Fruit fly (Drosophila melanogaster) whole organism, embryonic: ENCODE data around the gene MSAmiP.

ENCODE experiments used
- CG11560 ChIP-seq: fragments of 200-800 bp; sonication (Bioruptor generic); IDR thresholded peaks from 3 replicates; pipeline ENCODE4 v1.3.6; 2022; ENCODE audit warnings: missing biosample characterization, missing genetic modification characterization
- CG15011 ChIP-seq: fragments of 200-800 bp; sonication (Bioruptor generic); optimal IDR thresholded peaks from 3 replicates; lab custom pipeline; 2018; ENCODE audit warnings: missing biosample characterization, mild to moderate bottlenecking, missing genetic modification characterization
- CG31388 ChIP-seq: fragments of 200-800 bp; sonication (Bioruptor generic); optimal IDR thresholded peaks from 2 replicates; lab custom pipeline; 2016; ENCODE audit warnings: missing biosample characterization, missing genetic modification characterization
- CG8478 ChIP-seq: fragments of >200 bp; optimal IDR thresholded peaks from 2 replicates; lab custom pipeline; 2018
- H15 ChIP-seq: fragments of 200-800 bp; sonication (Bioruptor generic); IDR thresholded peaks from 3 replicates; pipeline ENCODE4 v1.3.6; 2022; ENCODE audit warnings: missing biosample characterization, missing genetic modification characterization
- Opbp ChIP-seq: fragments of 200-800 bp; sonication (Bioruptor generic); IDR thresholded peaks from 3 replicates; pipeline ENCODE4 v1.3.6; 2022; ENCODE audit warnings: missing biosample characterization, missing genetic modification characterization; ENCODE audit not compliant: partially characterized antibody
- Taf1 ChIP-seq: fragments of 200-800 bp; sonication (Bioruptor generic); IDR thresholded peaks from 2 replicates; pipeline ENCODE4 v1.3.6; 2022; ENCODE audit warnings: missing biosample characterization, missing genetic modification characterization
- chn ChIP-seq: fragments of 200-800 bp; sonication (Bioruptor generic); optimal IDR thresholded peaks from 2 replicates; lab custom pipeline; 2016; ENCODE audit warnings: missing biosample characterization, missing genetic modification characterization
- esg ChIP-seq: fragments of 200-800 bp; sonication (Bioruptor generic); conservative IDR thresholded peaks from 2 replicates; pipeline ENCODE4 v1.3.6; 2022; ENCODE audit warnings: missing biosample characterization, missing genetic modification characterization
- knrl ChIP-seq: fragments of 200-800 bp; sonication (Bioruptor generic); IDR thresholded peaks from 3 replicates; pipeline ENCODE4 v1.3.6; 2022; ENCODE audit warnings: missing biosample characterization, missing genetic modification characterization; ENCODE audit not compliant: partially characterized antibody
- pan ChIP-seq, 4 experiments: fragments of >200 bp in 3 of 4; fragments of 200-800 bp in 1 of 4; sonication (Bioruptor generic) in 1 of 4; optimal IDR thresholded peaks in 3 of 4; IDR thresholded peaks in 1 of 4; 2 replicates each; pipeline versions ENCODE4 v1.3.6 to Lab custom; 2017 to 2022; ENCODE audit warnings: missing biosample characterization in 2 of 4, missing genetic modification characterization in 2 of 4, mixed read lengths in 1 of 4
- pita ChIP-seq: fragments of 200-800 bp; sonication (Bioruptor generic); optimal IDR thresholded peaks from 2 replicates; lab custom pipeline; 2017; ENCODE audit warnings: missing biosample characterization, mild to moderate bottlenecking, missing genetic modification characterization

- TF ChIP-seq pan (optimal IDR thresholded peaks at IDR 0.05; lab: Kevin White, UChicago) (no peak), pan (GFP tag; optimal IDR thresholded peaks at IDR 0.05 in 1 of 2, IDR thresholded peaks at IDR 0.05 in 1 of 2) (no peak), Taf1 (GFP tag; lab: Robert Waterston, UW) (no peak; the same call in 1 of the 2 replicates), CG8478 (no peak), CG11560 (tag; lab: Robert Waterston, UW) (no peak; the same call in 2 of the 3 replicates), pita (GFP tag; lab: Kevin White, UChicago) (peak; percentile 12), chn (GFP tag; lab: Kevin White, UChicago) (peak; percentile 50), H15 (peak; percentile 59; the same call in 2 of the 3 replicates), esg (GFP tag; lab: Robert Waterston, UW) (peak; percentile 14; the same call in 1 of the 2 replicates), CG31388 (no peak), Opbp (no peak; the same call in none of the 3 replicates), knrl (GFP tag; lab: Robert Waterston, UW) (peak; percentile 60; the same call in 2 of the 3 replicates), CG15011 (GFP tag; lab: Kevin White, UChicago) (no peak)
Observed at dm6 chr3R:16918988-16919427, 22.9 kb upstream of the MSAmiP start.
